Worm (Caenorhabditis elegans): Measurements from ENCODE around the gene sru-39.

The sru-39 gene

ce11 chrV:9848576-9848975 lies 45.3 kb downstream of the sru-39 start:
- TF ChIP-seq nhr-2 (tag; optimal IDR thresholded peaks at IDR 0.05) (no peak), ceh-39 (tag; optimal IDR thresholded peaks at IDR 0.05) (no peak), nhr-28 (tag; optimal IDR thresholded peaks at IDR 0.05) (no peak), unc-39 (tag; optimal IDR thresholded peaks at IDR 0.05) (no peak), elt-1 (tag; optimal IDR thresholded peaks at IDR 0.05; ENCODE audit: borderline replicate concordance, insufficient read depth) (no peak), drap-1 (GFP tag; optimal IDR thresholded peaks at IDR 0.05) (no peak), pha-4 (tag; optimal IDR thresholded peaks at IDR 0.05) (no peak), sem-2 (GFP tag; optimal IDR thresholded peaks at IDR 0.05) (no peak), bed-3 (GFP tag; optimal IDR thresholded peaks at IDR 0.05) (no peak), nhr-237 (tag; optimal IDR thresholded peaks at IDR 0.05) (no peak), ceh-83 (GFP tag; optimal IDR thresholded peaks at IDR 0.05) (no peak), blmp-1 (tag; optimal IDR thresholded peaks at IDR 0.05) (no peak), nhr-12 (tag; optimal IDR thresholded peaks at IDR 0.05) (no peak), unc-62 (GFP tag; optimal IDR thresholded peaks at IDR 0.05) (no peak), mls-2 (tag; optimal IDR thresholded peaks at IDR 0.05) (no peak), cnd-1 (tag; optimal IDR thresholded peaks at IDR 0.05) (no peak), tbx-8 (GFP tag; optimal IDR thresholded peaks at IDR 0.05) (no peak), hlh-1 (tag; optimal IDR thresholded peaks at IDR 0.05) (no peak)

ce11 chrV:9853801-9854200 lies 50.5 kb downstream of the sru-39 start:
- TF ChIP-seq lin-13 (tag; optimal IDR thresholded peaks at IDR 0.05) (no peak), hlh-1 (tag; optimal IDR thresholded peaks at IDR 0.05) (no peak), cnd-1 (tag; optimal IDR thresholded peaks at IDR 0.05) (no peak), nhr-12 (tag; optimal IDR thresholded peaks at IDR 0.05) (no peak), M03D4.4 (tag; optimal IDR thresholded peaks at IDR 0.05) (no peak), lsy-2 (tag; optimal IDR thresholded peaks at IDR 0.05) (no peak), mab-5 (tag; optimal IDR thresholded peaks at IDR 0.05) (no peak), ztf-11 (tag; optimal IDR thresholded peaks at IDR 0.05) (no peak), nhr-76 (tag; optimal IDR thresholded peaks at IDR 0.05) (no peak), blmp-1 (tag; optimal IDR thresholded peaks at IDR 0.05) (no peak), ces-1 (GFP tag; optimal IDR thresholded peaks at IDR 0.05) (no peak)
